Fruit fly (Drosophila melanogaster) whole organism, embryonic: ENCODE measurements around the gene Cpr23B.
A peak's percentile ranks its signal among the peaks of the same experiment; 100 is the strongest.

Experiments used
- Bdp1 ChIP-seq: fragments of 200-800 bp; sonication (Bioruptor generic); optimal IDR thresholded peaks from 3 replicates; lab custom pipeline; 2016; ENCODE audit warnings: missing biosample characterization, missing genetic modification characterization
- CG10267 ChIP-seq: fragments of 200-800 bp; sonication (Bioruptor generic); optimal IDR thresholded peaks from 2 replicates; lab custom pipeline; 2018; ENCODE audit warnings: missing biosample characterization, mild to moderate bottlenecking, missing genetic modification characterization, moderate library complexity
- CG10959 ChIP-seq: fragments of 200-800 bp; sonication (Bioruptor generic); IDR thresholded peaks from 2 replicates; pipeline ENCODE4 v1.3.6; 2022; ENCODE audit warnings: missing biosample characterization, missing genetic modification characterization
- CG11560 ChIP-seq: fragments of 200-800 bp; sonication (Bioruptor generic); IDR thresholded peaks from 3 replicates; pipeline ENCODE4 v1.3.6; 2022; ENCODE audit warnings: missing biosample characterization, missing genetic modification characterization
- CG13424 ChIP-seq: fragments of 200-800 bp; sonication (Bioruptor generic); optimal IDR thresholded peaks from 2 replicates; lab custom pipeline; 2019; ENCODE audit warnings: missing biosample characterization, mild to moderate bottlenecking, missing genetic modification characterization, moderate library complexity
- CG13894 ChIP-seq: fragments of 200-800 bp; sonication (Bioruptor generic); optimal IDR thresholded peaks from 3 replicates; lab custom pipeline; 2018; ENCODE audit warnings: missing biosample characterization, mild to moderate bottlenecking, missing genetic modification characterization, moderate library complexity
- CG15696 ChIP-seq: fragments of 200-800 bp; sonication (Bioruptor generic); optimal IDR thresholded peaks from 2 replicates; lab custom pipeline; 2019; ENCODE audit warnings: missing biosample characterization, mild to moderate bottlenecking, missing genetic modification characterization, moderate library complexity
- CG17186 ChIP-seq: fragments of 200-800 bp; sonication (Bioruptor generic); optimal IDR thresholded peaks from 3 replicates; lab custom pipeline; 2017; ENCODE audit warnings: missing biosample characterization, missing genetic modification reagents, missing genetic modification characterization
- CG17361 ChIP-seq: fragments of 200-800 bp; sonication (Bioruptor generic); IDR thresholded peaks from 3 replicates; pipeline ENCODE4 v1.3.6; 2022; ENCODE audit warnings: missing biosample characterization, missing genetic modification characterization
- CG1832 ChIP-seq: fragments of 200-800 bp; sonication (Bioruptor generic); optimal IDR thresholded peaks from 2 replicates; lab custom pipeline; 2017; ENCODE audit warnings: missing biosample characterization, mild to moderate bottlenecking, missing genetic modification characterization, inconsistent platforms
- CG18476 ChIP-seq: fragments of 200-800 bp; sonication (Bioruptor generic); optimal IDR thresholded peaks from 2 replicates; lab custom pipeline; 2016; ENCODE audit warnings: missing biosample characterization, mild to moderate bottlenecking, missing genetic modification characterization
- CG30403 ChIP-seq: fragments of 200-800 bp; sonication (Bioruptor generic); optimal IDR thresholded peaks from 3 replicates; lab custom pipeline; 2016; ENCODE audit warnings: missing biosample characterization, missing genetic modification characterization
- CG8089 ChIP-seq: fragments of 200-800 bp; sonication (Bioruptor generic); optimal IDR thresholded peaks from 3 replicates; lab custom pipeline; 2016; ENCODE audit warnings: missing biosample characterization, missing genetic modification characterization
- CG8359 ChIP-seq: fragments of 200-800 bp; sonication (Bioruptor generic); optimal IDR thresholded peaks from 2 replicates; lab custom pipeline; 2017; ENCODE audit warnings: missing biosample characterization, mild to moderate bottlenecking, missing genetic modification characterization, borderline replicate concordance
- CkIIα-i1 ChIP-seq: fragments of 200-800 bp; sonication (Bioruptor generic); IDR thresholded peaks from 2 replicates; pipeline ENCODE4 v1.3.6; 2022; ENCODE audit warnings: missing biosample characterization, missing genetic modification characterization
- Dll ChIP-seq: fragments of 200-800 bp; sonication (Bioruptor generic); IDR thresholded peaks from 4 replicates; pipeline ENCODE4 v1.3.6; 2022; ENCODE audit warnings: missing biosample characterization, missing genetic modification characterization; ENCODE audit not compliant: partially characterized antibody
- Ets65A ChIP-seq: fragments of 200-800 bp; sonication (Bioruptor generic); peaks from one replicate; lab custom pipeline; 2016; ENCODE audit warnings: missing biosample characterization, missing genetic modification characterization
- Fer1 ChIP-seq: fragments of 200-800 bp; sonication (Bioruptor generic); optimal IDR thresholded peaks from 2 replicates; lab custom pipeline; 2017; ENCODE audit warnings: missing biosample characterization, mild to moderate bottlenecking, missing genetic modification characterization
- Fer2 ChIP-seq: fragments of 200-800 bp; sonication (Bioruptor generic); optimal IDR thresholded peaks from 2 replicates; lab custom pipeline; 2018; ENCODE audit warnings: missing biosample characterization, mild to moderate bottlenecking, missing genetic modification characterization, moderate library complexity
- HHEX ChIP-seq: fragments of 200-800 bp; sonication (Bioruptor generic); optimal IDR thresholded peaks from 3 replicates; lab custom pipeline; 2017; ENCODE audit warnings: missing biosample characterization, mild to moderate bottlenecking, missing genetic modification characterization, missing genetic modification reagents
- HmgD ChIP-seq: fragments of 200-800 bp; sonication (Bioruptor generic); optimal IDR thresholded peaks from 3 replicates; lab custom pipeline; 2016; ENCODE audit warnings: missing biosample characterization, missing genetic modification characterization
- HmgZ ChIP-seq: fragments of 200-800 bp; sonication (Bioruptor generic); optimal IDR thresholded peaks from 2 replicates; lab custom pipeline; 2018; ENCODE audit warnings: missing biosample characterization, mild to moderate bottlenecking, missing genetic modification characterization
- Lim3 ChIP-seq: fragments of 200-800 bp; sonication (Bioruptor generic); IDR thresholded peaks from 2 replicates; pipeline ENCODE4 v1.3.6; 2022; ENCODE audit warnings: missing biosample characterization, missing genetic modification characterization
- Mad ChIP-seq: fragments of 200-800 bp; sonication (Bioruptor generic); optimal IDR thresholded peaks from 2 replicates; lab custom pipeline; 2016; ENCODE audit warnings: missing biosample characterization, missing genetic modification characterization
- Max ChIP-seq: fragments of 200-800 bp; sonication (Bioruptor generic); optimal IDR thresholded peaks from 2 replicates; lab custom pipeline; 2016; ENCODE audit warnings: missing biosample characterization, mild to moderate bottlenecking, missing genetic modification characterization
- Mrtf ChIP-seq: fragments of 200-800 bp; sonication (Bioruptor generic); IDR thresholded peaks from 3 replicates; pipeline ENCODE4 v1.3.6; 2022; ENCODE audit warnings: missing biosample characterization, missing genetic modification characterization
- Tbp ChIP-seq: fragments of >200 bp; optimal IDR thresholded peaks from 2 replicates; lab custom pipeline; 2018; ENCODE audit warnings: missing biosample characterization, missing genetic modification characterization
- Trl ChIP-seq, 3 experiments: fragments of >200 bp in 2 of 3; fragments of 200-800 bp in 1 of 3; sonication (Bioruptor generic) in 1 of 3; optimal IDR thresholded peaks; 2 replicates in 1 of 3; 3 replicates in 2 of 3; lab custom pipeline; 2016 to 2017; ENCODE audit warnings: missing biosample characterization in 1 of 3, missing genetic modification characterization in 1 of 3
- Xbp1 ChIP-seq: fragments of 200-800 bp; sonication (Bioruptor generic); optimal IDR thresholded peaks from 3 replicates; lab custom pipeline; 2016; ENCODE audit warnings: missing biosample characterization, mild to moderate bottlenecking, missing genetic modification characterization
- abd-A ChIP-seq: fragments of 200-800 bp; sonication (Bioruptor generic); optimal IDR thresholded peaks from 3 replicates; lab custom pipeline; 2019; ENCODE audit warnings: missing biosample characterization, mild to moderate bottlenecking, missing genetic modification characterization, moderate library complexity
- chif ChIP-seq, 2 experiments: fragments of 200-800 bp; sonication (Bioruptor generic); optimal IDR thresholded peaks; 3 replicates each; lab custom pipeline; 2016; ENCODE audit warnings: missing biosample characterization in 2 of 2, missing genetic modification characterization in 2 of 2
- chn ChIP-seq: fragments of 200-800 bp; sonication (Bioruptor generic); optimal IDR thresholded peaks from 2 replicates; lab custom pipeline; 2016; ENCODE audit warnings: missing biosample characterization, missing genetic modification characterization
- dati ChIP-seq: fragments of 200-800 bp; sonication (Bioruptor generic); IDR thresholded peaks from 2 replicates; pipeline ENCODE4 v1.3.6; 2022; ENCODE audit warnings: missing biosample characterization, missing genetic modification characterization
- gcm2 ChIP-seq: fragments of 200-800 bp; sonication (Bioruptor generic); optimal IDR thresholded peaks from 2 replicates; lab custom pipeline; 2016; ENCODE audit warnings: missing biosample characterization, missing genetic modification characterization
- gro ChIP-seq: fragments of 200-800 bp; sonication (Bioruptor generic); optimal IDR thresholded peaks from 2 replicates; lab custom pipeline; 2016; ENCODE audit warnings: missing biosample characterization, missing genetic modification characterization
- gsb ChIP-seq: fragments of 200-800 bp; sonication (Bioruptor generic); IDR thresholded peaks from 2 replicates; pipeline ENCODE4 v1.3.6; 2022; ENCODE audit warnings: missing biosample characterization, missing genetic modification characterization
- hbn ChIP-seq: fragments of 200-800 bp; sonication (Bioruptor generic); IDR thresholded peaks from 2 replicates; pipeline ENCODE4 v1.3.6; 2022; ENCODE audit warnings: missing biosample characterization, missing genetic modification characterization; ENCODE audit not compliant: partially characterized antibody
- jing ChIP-seq: fragments of 200-800 bp; sonication (Bioruptor generic); optimal IDR thresholded peaks from 2 replicates; lab custom pipeline; 2018; ENCODE audit warnings: missing biosample characterization, mild to moderate bottlenecking, missing genetic modification characterization
- mam ChIP-seq: fragments of 200-800 bp; sonication (Bioruptor generic); optimal IDR thresholded peaks from 3 replicates; lab custom pipeline; 2016; ENCODE audit warnings: missing biosample characterization, missing genetic modification characterization
- ranshi ChIP-seq: fragments of 200-800 bp; sonication (Bioruptor generic); IDR thresholded peaks from 2 replicates; pipeline ENCODE4 v1.3.6; 2022; ENCODE audit warnings: missing biosample characterization, missing genetic modification characterization
- rib ChIP-seq: fragments of 200-800 bp; sonication (Bioruptor generic); IDR thresholded peaks from 2 replicates; pipeline ENCODE4 v1.3.6; 2022; ENCODE audit warnings: missing biosample characterization, missing genetic modification characterization
- scrt ChIP-seq: fragments of 200-800 bp; sonication (Bioruptor generic); optimal IDR thresholded peaks from 2 replicates; lab custom pipeline; 2018; ENCODE audit warnings: missing biosample characterization, mild to moderate bottlenecking, missing genetic modification characterization, moderate library complexity
- sima ChIP-seq: fragments of 200-800 bp; sonication (Bioruptor generic); optimal IDR thresholded peaks from 2 replicates; lab custom pipeline; 2016; ENCODE audit warnings: missing biosample characterization, missing genetic modification characterization
- sisA ChIP-seq: fragments of 200-800 bp; sonication (Bioruptor generic); IDR thresholded peaks from 2 replicates; pipeline ENCODE4 v1.3.6; 2022; ENCODE audit warnings: missing biosample characterization, missing genetic modification characterization
- ssp ChIP-seq: fragments of 200-800 bp; sonication (Bioruptor generic); IDR thresholded peaks from 2 replicates; pipeline ENCODE4 v1.3.6; 2022; ENCODE audit warnings: missing biosample characterization, missing genetic modification characterization
- tap ChIP-seq: fragments of 200-800 bp; optimal IDR thresholded peaks from 3 replicates; lab custom pipeline; 2019; ENCODE audit warnings: missing biosample characterization, mild to moderate bottlenecking, missing genetic modification characterization, moderate library complexity
- tup ChIP-seq: fragments of 200-800 bp; sonication (Bioruptor generic); optimal IDR thresholded peaks from 2 replicates; lab custom pipeline; 2016; ENCODE audit warnings: missing biosample characterization, mild to moderate bottlenecking, missing genetic modification characterization, moderate library complexity
- zen ChIP-seq: fragments of 200-800 bp; sonication (Bioruptor generic); optimal IDR thresholded peaks from 3 replicates; lab custom pipeline; 2018; ENCODE audit warnings: missing biosample characterization, mild to moderate bottlenecking, missing genetic modification characterization, moderate library complexity

Gene Cpr23B

dm6 chr2L:2884683-2885502 is 46.7 kb downstream of the Cpr23B start (continued):
- TF ChIP-seq CG13424 (tag; lab: Kevin White, UChicago) (peak; percentile 52), jing (no peak), CG10267 (tag; lab: Kevin White, UChicago) (no peak), Tbp (GFP tag; lab: Kevin White, UChicago) (no peak), dati (GFP tag; lab: Robert Waterston, UW) (no peak), scrt (GFP tag; lab: Kevin White, UChicago) (peak; percentile 60), Max (GFP tag; lab: Kevin White, UChicago) (no peak), gsb (GFP tag; lab: Robert Waterston, UW) (0 out of 2 replicates have a peak, but pooled peaks have one; percentile 45), chn (GFP tag; lab: Kevin White, UChicago) (peak; percentile 13), CG8359 (GFP tag; lab: Kevin White, UChicago) (no peak), HmgZ (peak; percentile 69), CG10959 (peak; percentile 42), CG17361 (GFP tag; lab: Robert Waterston, UW) (peak; percentile 72; the same call in 1 of the 3 replicates), Trl (optimal IDR thresholded peaks at IDR 0.05; lab: Kevin White, UChicago) (peak in 1 of 2 experiments; percentile 50), Trl (GFP tag; optimal IDR thresholded peaks at IDR 0.05; lab: Kevin White, UChicago) (peak; percentile 11), Ets65A (GFP tag; lab: Kevin White, UChicago) (no peak), rib (GFP tag; lab: Robert Waterston, UW) (peak; percentile 76), gro (peak; percentile 62), HmgD (GFP tag; lab: Kevin White, UChicago) (no peak), Fer1 (GFP tag; lab: Kevin White, UChicago) (peak; percentile 63), ranshi (GFP tag; lab: Robert Waterston, UW) (0 out of 2 replicates have a peak, but pooled peaks have one; percentile 37), ssp (peak; percentile 13; the same call in 1 of the 2 replicates), Fer2 (tag; lab: Kevin White, UChicago) (peak; percentile 29), hbn (peak; percentile 24; the same call in 1 of the 2 replicates), zen (tag; lab: Kevin White, UChicago) (no peak), CG8089 (GFP tag; lab: Kevin White, UChicago) (no peak), tap (tag; lab: Kevin White, UChicago) (no peak), gcm2 (GFP tag; lab: Kevin White, UChicago) (no peak), CG30403 (GFP tag; lab: Kevin White, UChicago) (no peak), CG18476 (no peak), abd-A (tag; lab: Kevin White, UChicago) (peak; percentile 91), chif (GFP tag; optimal IDR thresholded peaks at IDR 0.05; lab: Kevin White, UChicago) (no peak), HHEX (peak; percentile 58), mam (GFP tag; lab: Kevin White, UChicago) (peak; percentile 30), CG1832 (no peak), sisA (GFP tag; lab: Robert Waterston, UW) (no peak; the same call in 1 of the 2 replicates), Mad (GFP tag; lab: Kevin White, UChicago) (peak; percentile 63), Mrtf (GFP tag; lab: Robert Waterston, UW) (peak; percentile 53; the same call in 1 of the 3 replicates), sima (GFP tag; lab: Kevin White, UChicago) (no peak), Lim3 (GFP tag; lab: Robert Waterston, UW) (no peak), Dll (GFP tag; lab: Robert Waterston, UW) (0 out of 4 replicates have a peak, but pooled peaks have one; percentile 31), CG15696 (peak; percentile 11), tup (GFP tag; lab: Kevin White, UChicago) (no peak), Bdp1 (peak; percentile 23), CG13894 (tag; lab: Kevin White, UChicago) (peak; percentile 84), CkIIα-i1 (GFP tag; lab: Robert Waterston, UW) (no peak), Xbp1 (GFP tag; lab: Kevin White, UChicago) (no peak), CG17186 (GFP tag; lab: Kevin White, UChicago) (peak; percentile 84), CG11560 (tag; lab: Robert Waterston, UW) (no peak)
